Fruit fly (Drosophila melanogaster) whole organism: Measurements from ENCODE around the gene ko.

ENCODE experiments used
- CG8478 ChIP-seq: fragments of >200 bp; optimal IDR thresholded peaks from 2 replicates; lab custom pipeline; 2018; ENCODE audit warnings: inconsistent platforms
- EcR ChIP-seq, 2 experiments: fragments of >200 bp; optimal IDR thresholded peaks; 2 replicates each; lab custom pipeline; 2017; ENCODE audit warnings: missing biosample characterization in 2 of 2, missing genetic modification characterization in 2 of 2, missing genetic modification reagents in 2 of 2
- pan ChIP-seq: fragments of >200 bp; optimal IDR thresholded peaks from 2 replicates; lab custom pipeline; 2017
- psq ChIP-seq: fragments of >200 bp; optimal IDR thresholded peaks from 2 replicates; lab custom pipeline; 2017

dm6 chr3L:21047037-21047436, 83.9 kb downstream of the ko start:
- TF ChIP-seq EcR (GFP tag; optimal IDR thresholded peaks at IDR 0.05; lab: Kevin White, UChicago), result no peak
- TF ChIP-seq psq, result no peak
- TF ChIP-seq pan (lab: Kevin White, UChicago), result no peak
- TF ChIP-seq CG8478 (lab: Kevin White, UChicago), result no peak
